Fruit fly (Drosophila melanogaster) whole organism, embryonic: ENCODE results near the gene CG16734.

Experiments
- Abd-B ChIP-seq: fragments of 200-800 bp; sonication (Bioruptor generic); optimal IDR thresholded peaks from 2 replicates; lab custom pipeline; 2018; ENCODE audit warnings: missing biosample characterization, mild to moderate bottlenecking, missing genetic modification characterization, moderate library complexity
- Atf-2 ChIP-seq: fragments of 200-800 bp; sonication (Bioruptor generic); optimal IDR thresholded peaks from 2 replicates; lab custom pipeline; 2016; ENCODE audit warnings: missing biosample characterization, missing genetic modification characterization
- CG11560 ChIP-seq: fragments of 200-800 bp; sonication (Bioruptor generic); IDR thresholded peaks from 3 replicates; pipeline ENCODE4 v1.3.6; 2022; ENCODE audit warnings: missing biosample characterization, missing genetic modification characterization
- CG11695 ChIP-seq: fragments of 200-800 bp; sonication (Bioruptor generic); IDR thresholded peaks from 3 replicates; pipeline ENCODE4 v1.3.6; 2022; ENCODE audit warnings: missing biosample characterization, missing genetic modification characterization
- CG12769 ChIP-seq: fragments of 200-800 bp; sonication (Bioruptor generic); optimal IDR thresholded peaks from 2 replicates; lab custom pipeline; 2019; ENCODE audit warnings: missing biosample characterization, mild to moderate bottlenecking, missing genetic modification characterization, moderate library complexity
- CG14710 ChIP-seq: fragments of 200-800 bp; sonication (Bioruptor generic); optimal IDR thresholded peaks from 3 replicates; lab custom pipeline; 2019; ENCODE audit warnings: missing biosample characterization, mild to moderate bottlenecking, missing genetic modification characterization, moderate library complexity
- CG14965 ChIP-seq: fragments of 200-800 bp; sonication (Bioruptor generic); optimal IDR thresholded peaks from 2 replicates; lab custom pipeline; 2016; ENCODE audit warnings: missing biosample characterization, missing genetic modification characterization, borderline replicate concordance
- CG15696 ChIP-seq: fragments of 200-800 bp; sonication (Bioruptor generic); optimal IDR thresholded peaks from 2 replicates; lab custom pipeline; 2019; ENCODE audit warnings: missing biosample characterization, mild to moderate bottlenecking, missing genetic modification characterization, moderate library complexity
- CG17802 ChIP-seq: fragments of 200-800 bp; sonication (Bioruptor generic); optimal IDR thresholded peaks from 2 replicates; lab custom pipeline; 2018; ENCODE audit warnings: missing biosample characterization, mild to moderate bottlenecking, missing genetic modification characterization, moderate library complexity
- CG18764 ChIP-seq: fragments of 200-800 bp; sonication (Bioruptor generic); optimal IDR thresholded peaks from 3 replicates; lab custom pipeline; 2016; ENCODE audit warnings: missing biosample characterization, missing genetic modification characterization
- CG31224 ChIP-seq: fragments of 200-800 bp; sonication (Bioruptor generic); IDR thresholded peaks from 2 replicates; pipeline ENCODE4 v1.3.6; 2022; ENCODE audit warnings: missing biosample characterization, missing genetic modification characterization
- CG3838 ChIP-seq: fragments of 200-800 bp; sonication (Bioruptor generic); optimal IDR thresholded peaks from 3 replicates; lab custom pipeline; 2016; ENCODE audit warnings: missing biosample characterization, missing genetic modification characterization
- CG4617 ChIP-seq: fragments of 200-800 bp; sonication (Bioruptor generic); optimal IDR thresholded peaks from 3 replicates; lab custom pipeline; 2016; ENCODE audit warnings: missing biosample characterization, missing genetic modification characterization, borderline replicate concordance
- CG5180 ChIP-seq: fragments of 200-800 bp; sonication (Bioruptor generic); optimal IDR thresholded peaks from 3 replicates; lab custom pipeline; 2017; ENCODE audit warnings: missing biosample characterization, missing genetic modification characterization, mild to moderate bottlenecking, moderate library complexity, missing genetic modification reagents
- CG6654 ChIP-seq: fragments of 200-800 bp; sonication (Bioruptor generic); optimal IDR thresholded peaks from 2 replicates; lab custom pipeline; 2017; ENCODE audit warnings: missing biosample characterization, mild to moderate bottlenecking, missing genetic modification characterization
- CG9727 ChIP-seq: fragments of 200-800 bp; sonication (Bioruptor generic); optimal IDR thresholded peaks from 3 replicates; lab custom pipeline; 2017; ENCODE audit warnings: missing biosample characterization, mild to moderate bottlenecking, missing genetic modification characterization
- Camta ChIP-seq: fragments of 200-800 bp; sonication (Bioruptor generic); optimal IDR thresholded peaks from 2 replicates; lab custom pipeline; 2016; ENCODE audit warnings: missing biosample characterization, missing genetic modification characterization
- D ChIP-seq, 2 experiments: fragments of 200-800 bp in 1 of 2; fragments of >200 bp in 1 of 2; sonication (Bioruptor generic) in 1 of 2; optimal IDR thresholded peaks; 2 replicates in 1 of 2; 3 replicates in 1 of 2; lab custom pipeline; 2017; ENCODE audit warnings: mild to moderate bottlenecking in 1 of 2, missing biosample characterization in 1 of 2, missing genetic modification characterization in 1 of 2, missing genetic modification reagents in 1 of 2
- Dip3 ChIP-seq: fragments of 200-800 bp; sonication (Bioruptor generic); optimal IDR thresholded peaks from 3 replicates; lab custom pipeline; 2016; ENCODE audit warnings: missing biosample characterization, missing genetic modification characterization
- Dp ChIP-seq: fragments of 200-800 bp; sonication (Bioruptor generic); optimal IDR thresholded peaks from 2 replicates; lab custom pipeline; 2018; ENCODE audit warnings: missing biosample characterization, mild to moderate bottlenecking, missing genetic modification characterization, moderate library complexity
- Gsc ChIP-seq: fragments of 200-800 bp; sonication (Bioruptor generic); IDR thresholded peaks from 2 replicates; pipeline ENCODE4 v1.3.6; 2022; ENCODE audit warnings: missing biosample characterization, missing genetic modification characterization
- Hmx ChIP-seq: fragments of 200-800 bp; sonication (Bioruptor generic); optimal IDR thresholded peaks from 2 replicates; lab custom pipeline; 2016; ENCODE audit warnings: missing biosample characterization, missing genetic modification characterization
- Max ChIP-seq: fragments of 200-800 bp; sonication (Bioruptor generic); optimal IDR thresholded peaks from 2 replicates; lab custom pipeline; 2016; ENCODE audit warnings: missing biosample characterization, mild to moderate bottlenecking, missing genetic modification characterization
- Mrtf ChIP-seq: fragments of 200-800 bp; sonication (Bioruptor generic); IDR thresholded peaks from 3 replicates; pipeline ENCODE4 v1.3.6; 2022; ENCODE audit warnings: missing biosample characterization, missing genetic modification characterization
- Sox102F ChIP-seq: fragments of 200-800 bp; sonication (Bioruptor generic); optimal IDR thresholded peaks from 2 replicates; lab custom pipeline; 2018; ENCODE audit warnings: missing biosample characterization, mild to moderate bottlenecking, missing genetic modification characterization, moderate library complexity
- Stat92E ChIP-seq, 3 experiments: fragments of >200 bp in 2 of 3; fragments of 200-800 bp in 1 of 3; sonication (Bioruptor generic) in 1 of 3; optimal IDR thresholded peaks; 2 replicates each; lab custom pipeline; 2017 to 2019; ENCODE audit warnings: missing biosample characterization in 3 of 3, missing genetic modification characterization in 3 of 3, mild to moderate bottlenecking in 1 of 3, moderate library complexity in 1 of 3
- Trl ChIP-seq, 3 experiments: fragments of >200 bp in 2 of 3; fragments of 200-800 bp in 1 of 3; sonication (Bioruptor generic) in 1 of 3; optimal IDR thresholded peaks; 2 replicates in 1 of 3; 3 replicates in 2 of 3; lab custom pipeline; 2016 to 2017; ENCODE audit warnings: missing biosample characterization in 1 of 3, missing genetic modification characterization in 1 of 3
- ac ChIP-seq: fragments of 200-800 bp; sonication (Bioruptor generic); optimal IDR thresholded peaks from 3 replicates; lab custom pipeline; 2017; ENCODE audit warnings: missing biosample characterization, mild to moderate bottlenecking, missing genetic modification characterization
- ash1 ChIP-seq: fragments of 200-800 bp; sonication (Bioruptor generic); optimal IDR thresholded peaks from 2 replicates; lab custom pipeline; 2018; ENCODE audit warnings: missing biosample characterization, mild to moderate bottlenecking, missing genetic modification characterization
- bab2 ChIP-seq: fragments of 200-800 bp; sonication (Bioruptor generic); optimal IDR thresholded peaks from 2 replicates; lab custom pipeline; 2016; ENCODE audit warnings: missing biosample characterization, missing genetic modification characterization
- chn ChIP-seq: fragments of 200-800 bp; sonication (Bioruptor generic); optimal IDR thresholded peaks from 2 replicates; lab custom pipeline; 2016; ENCODE audit warnings: missing biosample characterization, missing genetic modification characterization
- dati ChIP-seq: fragments of 200-800 bp; sonication (Bioruptor generic); IDR thresholded peaks from 2 replicates; pipeline ENCODE4 v1.3.6; 2022; ENCODE audit warnings: missing biosample characterization, missing genetic modification characterization
- dimm ChIP-seq: fragments of 200-800 bp; sonication (Bioruptor generic); IDR thresholded peaks from 2 replicates; pipeline ENCODE4 v1.3.6; 2022; ENCODE audit warnings: missing biosample characterization, missing genetic modification characterization
- dm ChIP-seq: fragments of 200-800 bp; sonication (Bioruptor generic); optimal IDR thresholded peaks from 3 replicates; lab custom pipeline; 2016; ENCODE audit warnings: missing biosample characterization, missing genetic modification characterization
- dpn ChIP-seq, 2 experiments: fragments of 200-800 bp; sonication (Bioruptor generic); optimal IDR thresholded peaks; 3 replicates each; lab custom pipeline; 2016; ENCODE audit warnings: missing biosample characterization in 2 of 2, missing genetic modification characterization in 2 of 2
- emc ChIP-seq: fragments of 200-800 bp; sonication (Bioruptor generic); optimal IDR thresholded peaks from 2 replicates; lab custom pipeline; 2016; ENCODE audit warnings: missing biosample characterization, missing genetic modification characterization
- esg ChIP-seq: fragments of 200-800 bp; sonication (Bioruptor generic); conservative IDR thresholded peaks from 2 replicates; pipeline ENCODE4 v1.3.6; 2022; ENCODE audit warnings: missing biosample characterization, missing genetic modification characterization
- fd96Cb ChIP-seq: fragments of 200-800 bp; sonication (Bioruptor generic); optimal IDR thresholded peaks from 2 replicates; lab custom pipeline; 2018; ENCODE audit warnings: missing biosample characterization, mild to moderate bottlenecking, missing genetic modification characterization, moderate library complexity
- fru ChIP-seq: fragments of >200 bp; optimal IDR thresholded peaks from 2 replicates; lab custom pipeline; 2017
- fu2 ChIP-seq: fragments of 200-800 bp; sonication (Bioruptor generic); optimal IDR thresholded peaks from 2 replicates; lab custom pipeline; 2016; ENCODE audit warnings: missing biosample characterization, missing genetic modification characterization
- gsb ChIP-seq: fragments of 200-800 bp; sonication (Bioruptor generic); IDR thresholded peaks from 2 replicates; pipeline ENCODE4 v1.3.6; 2022; ENCODE audit warnings: missing biosample characterization, missing genetic modification characterization
- gsb-n ChIP-seq: fragments of 200-800 bp; sonication (Bioruptor generic); optimal IDR thresholded peaks from 3 replicates; lab custom pipeline; 2018; ENCODE audit warnings: missing biosample characterization, mild to moderate bottlenecking, missing genetic modification characterization
- hb ChIP-seq: fragments of 200-800 bp; sonication (Bioruptor generic); IDR thresholded peaks from 3 replicates; pipeline ENCODE4 v1.3.6; 2022; ENCODE audit warnings: missing biosample characterization, missing genetic modification characterization; ENCODE audit not compliant: partially characterized antibody
- hth ChIP-seq: fragments of >200 bp; optimal IDR thresholded peaks from 2 replicates; lab custom pipeline; 2017; ENCODE audit warnings: inconsistent platforms
- pho ChIP-seq: fragments of 200-800 bp; sonication (Bioruptor generic); optimal IDR thresholded peaks from 2 replicates; lab custom pipeline; 2016; ENCODE audit warnings: missing biosample characterization, missing genetic modification characterization
- sima ChIP-seq: fragments of 200-800 bp; sonication (Bioruptor generic); optimal IDR thresholded peaks from 2 replicates; lab custom pipeline; 2016; ENCODE audit warnings: missing biosample characterization, missing genetic modification characterization
- tap ChIP-seq: fragments of 200-800 bp; optimal IDR thresholded peaks from 3 replicates; lab custom pipeline; 2019; ENCODE audit warnings: missing biosample characterization, mild to moderate bottlenecking, missing genetic modification characterization, moderate library complexity
- tll ChIP-seq, 2 experiments: fragments of 200-800 bp in 1 of 2; fragments of >200 bp in 1 of 2; sonication (Bioruptor generic) in 1 of 2; optimal IDR thresholded peaks; 2 replicates each; lab custom pipeline; 2017 to 2019; ENCODE audit warnings: missing biosample characterization in 2 of 2, missing genetic modification characterization in 2 of 2, mild to moderate bottlenecking in 1 of 2, moderate library complexity in 1 of 2
- twi ChIP-seq: fragments of 200-800 bp; optimal IDR thresholded peaks from 2 replicates; lab custom pipeline; 2019; ENCODE audit warnings: missing biosample characterization, mild to moderate bottlenecking, missing genetic modification characterization, moderate library complexity
- vnd ChIP-seq: fragments of 200-800 bp; sonication (Bioruptor generic); IDR thresholded peaks from 3 replicates; pipeline ENCODE4 v1.3.6; 2022; ENCODE audit warnings: missing biosample characterization, missing genetic modification characterization; ENCODE audit not compliant: partially characterized antibody

The CG16734 gene

dm6 chr3R:9224807-9225206 is 30.0 kb upstream of the CG16734 start (continued):
- peak; percentile 45 for TF ChIP-seq CG6654
- peak; percentile 51 for TF ChIP-seq CG18764 (GFP tag; lab: Kevin White, UChicago)
- no peak for TF ChIP-seq Trl (optimal IDR thresholded peaks at IDR 0.05; lab: Kevin White, UChicago)
- TF ChIP-seq Trl (GFP tag; optimal IDR thresholded peaks at IDR 0.05; lab: Kevin White, UChicago): peak; percentile 56
- TF ChIP-seq fru: no peak
- TF ChIP-seq CG9727: peak; percentile 49
- no peak for TF ChIP-seq Dp
- TF ChIP-seq dati (GFP tag; lab: Robert Waterston, UW): no peak
- TF ChIP-seq Sox102F (GFP tag; lab: Kevin White, UChicago): peak; percentile 87
- peak; percentile 72 for TF ChIP-seq tap (tag; lab: Kevin White, UChicago)
- TF ChIP-seq Hmx (GFP tag; lab: Kevin White, UChicago): peak; percentile 16
- TF ChIP-seq Atf-2 (GFP tag; lab: Kevin White, UChicago): peak; percentile 52
- peak; percentile 87 for TF ChIP-seq CG11695 (GFP tag; lab: Robert Waterston, UW)
- TF ChIP-seq CG11560 (tag; lab: Robert Waterston, UW): no peak
- TF ChIP-seq CG17802 (tag; lab: Kevin White, UChicago): peak; percentile 8
- peak; percentile 3 for TF ChIP-seq Dip3
- peak; percentile 24 for TF ChIP-seq CG4617
- peak; percentile 13 for TF ChIP-seq CG5180 (GFP tag; lab: Kevin White, UChicago)
- 0 out of 3 replicates have a peak, but pooled peaks have one; percentile 29 for TF ChIP-seq Mrtf (GFP tag; lab: Robert Waterston, UW)
- TF ChIP-seq dm (GFP tag; lab: Kevin White, UChicago): peak; percentile 11
- TF ChIP-seq dimm (GFP tag; lab: Robert Waterston, UW): no peak
- TF ChIP-seq bab2: peak; percentile 44
- TF ChIP-seq CG3838 (GFP tag; lab: Kevin White, UChicago): peak; percentile 49
- no peak for TF ChIP-seq ac (GFP tag; lab: Kevin White, UChicago)
- peak; percentile 59 for TF ChIP-seq twi
- TF ChIP-seq dpn (GFP tag; optimal IDR thresholded peaks at IDR 0.05; lab: Kevin White, UChicago): peak; percentile 41 to 64
- TF ChIP-seq esg (GFP tag; lab: Robert Waterston, UW): peak; percentile 60
- TF ChIP-seq CG14710 (tag; lab: Kevin White, UChicago): peak; percentile 53
- no peak for TF ChIP-seq vnd (GFP tag; lab: Robert Waterston, UW)
- no peak for TF ChIP-seq hb (GFP tag; lab: Robert Waterston, UW)
- peak; percentile 42 for TF ChIP-seq fu2 (GFP tag; lab: Kevin White, UChicago)
- TF ChIP-seq Stat92E (GFP tag; optimal IDR thresholded peaks at IDR 0.05; lab: Kevin White, UChicago): no peak
- peak; percentile 32 for TF ChIP-seq chn (GFP tag; lab: Kevin White, UChicago)
- TF ChIP-seq emc: peak; percentile 10
- TF ChIP-seq CG15696: peak; percentile 14
- no peak for TF ChIP-seq ash1
- TF ChIP-seq fd96Cb: peak; percentile 82
- no peak for TF ChIP-seq tll (GFP tag; optimal IDR thresholded peaks at IDR 0.05; lab: Kevin White, UChicago)
- no peak for TF ChIP-seq hth (lab: Kevin White, UChicago)
- no peak for TF ChIP-seq sima (GFP tag; lab: Kevin White, UChicago)
- peak; percentile 45 for TF ChIP-seq gsb-n (tag; lab: Kevin White, UChicago)
- no peak for TF ChIP-seq D (optimal IDR thresholded peaks at IDR 0.05; lab: Kevin White, UChicago)
- TF ChIP-seq D (GFP tag; optimal IDR thresholded peaks at IDR 0.05; lab: Kevin White, UChicago): peak; percentile 63
- TF ChIP-seq Camta (GFP tag; lab: Kevin White, UChicago): peak; percentile 53
- TF ChIP-seq CG12769 (tag; lab: Kevin White, UChicago): peak; percentile 29
- TF ChIP-seq gsb: no peak
- TF ChIP-seq CG14965 (GFP tag; lab: Kevin White, UChicago): no peak
- peak; percentile 62 for TF ChIP-seq Abd-B (GFP tag; lab: Kevin White, UChicago)
- TF ChIP-seq pho (GFP tag; lab: Kevin White, UChicago): peak; percentile 59
- TF ChIP-seq CG31224 (GFP tag; lab: Robert Waterston, UW): peak; percentile 57; the same call in 1 of the 2 replicates
- TF ChIP-seq Gsc (GFP tag; lab: Robert Waterston, UW): no peak
- TF ChIP-seq Max: peak; percentile 61
